Worm (Caenorhabditis elegans): Measurements from ENCODE around the gene C34H4.2.

DNA sequence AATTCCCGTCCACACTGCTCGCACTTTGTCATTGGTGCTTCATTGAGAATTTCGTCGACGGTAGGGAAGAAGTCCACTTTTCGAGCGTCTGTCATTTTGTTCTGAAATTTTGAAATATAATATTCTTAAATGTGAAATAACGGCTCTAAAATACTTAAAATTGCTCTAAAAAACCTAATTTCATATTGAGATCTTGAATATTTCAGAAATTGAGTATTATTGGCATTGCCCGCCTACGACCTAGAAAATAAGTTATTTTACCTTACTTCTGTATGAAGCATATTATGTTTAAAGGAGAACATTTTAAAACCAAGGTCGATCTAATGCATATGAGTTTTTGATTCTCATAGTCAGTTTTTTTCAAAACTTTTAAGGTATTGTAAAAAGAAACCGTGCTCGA lies 3.4 kb upstream of the C34H4.2 start, which contains the start of gene C34H4.5:
- TF ChIP-seq W03F9.2 (tag; optimal IDR thresholded peaks at IDR 0.05) = no peak
- no peak for TF ChIP-seq dao-5 (tag; optimal IDR thresholded peaks at IDR 0.05)
